Worm (Caenorhabditis elegans) whole organism, L1 larva: ENCODE results near the gene sod-5.

Experiments
- C04F5.9 ChIP-seq: sonication (generic microtip); optimal IDR thresholded peaks from 2 replicates; lab custom pipeline; 2016; ENCODE audit warnings: missing genetic modification characterization, missing compliant biosample characterization
- alr-1 ChIP-seq: fragments of 200-800 bp; sonication (Bioruptor generic); optimal IDR thresholded peaks from 2 replicates; lab custom pipeline; 2018; ENCODE audit warnings: borderline replicate concordance, mild to moderate bottlenecking, missing genetic modification characterization, missing compliant biosample characterization
- blmp-1 ChIP-seq: fragments of 150-350 bp; optimal IDR thresholded peaks from 2 replicates; lab custom pipeline; 2014; ENCODE audit warnings: missing biosample characterization, missing genetic modification characterization
- ceh-63 ChIP-seq: fragments of 200-800 bp; sonication (Bioruptor generic); optimal IDR thresholded peaks from 2 replicates; lab custom pipeline; 2018; ENCODE audit warnings: mild to moderate bottlenecking, missing genetic modification characterization, missing compliant biosample characterization
- ceh-8 ChIP-seq: fragments of 200-800 bp; sonication (Bioruptor generic); optimal IDR thresholded peaks from 2 replicates; lab custom pipeline; 2018; ENCODE audit warnings: mild to moderate bottlenecking, missing genetic modification characterization, moderate library complexity, missing compliant biosample characterization
- ceh-88 ChIP-seq: fragments of 200-800 bp; sonication (Bioruptor generic); IDR thresholded peaks from 2 replicates; pipeline ENCODE4 v1.3.6; 2022; ENCODE audit warnings: missing genetic modification characterization, missing compliant biosample characterization
- ceh-90 ChIP-seq: sonication (generic microtip); optimal IDR thresholded peaks from 2 replicates; lab custom pipeline; 2016; ENCODE audit warnings: missing genetic modification characterization, missing compliant biosample characterization
- ces-1 ChIP-seq: fragments of 150-350 bp; optimal IDR thresholded peaks from 2 replicates; lab custom pipeline; 2014; ENCODE audit warnings: missing biosample characterization, missing genetic modification reagents, missing genetic modification characterization
- dpl-1 ChIP-seq, 3 experiments: fragments of 150-350 bp in 2 of 3; sonication (generic microtip) in 1 of 3; optimal IDR thresholded peaks; 2 replicates each; lab custom pipeline; 2014 to 2017; ENCODE audit warnings: missing biosample characterization in 3 of 3, missing genetic modification characterization in 3 of 3, missing genetic modification reagents in 3 of 3
- dsc-1 ChIP-seq: sonication (generic microtip); optimal IDR thresholded peaks from 2 replicates; lab custom pipeline; 2016; ENCODE audit warnings: mild to moderate bottlenecking, missing genetic modification characterization, missing compliant biosample characterization
- efl-1 ChIP-seq, 4 experiments: fragments of 150-350 bp; optimal IDR thresholded peaks in 3 of 4; peaks in 1 of 4; 1 replicate in 1 of 4; 2 replicates in 3 of 4; lab custom pipeline; 2014; ENCODE audit warnings: missing biosample characterization in 2 of 4, missing genetic modification characterization in 2 of 4, missing genetic modification reagents in 2 of 4
- egl-13 ChIP-seq: sonication (generic microtip); optimal IDR thresholded peaks from 2 replicates; lab custom pipeline; 2016; ENCODE audit warnings: missing genotype, missing genetic modification reagents, missing genetic modification characterization, missing compliant biosample characterization
- egl-27 ChIP-seq, 2 experiments: fragments of 150-350 bp in 1 of 2; sonication (generic microtip); optimal IDR thresholded peaks; 3 replicates each; lab custom pipeline; 2017 to 2018; ENCODE audit warnings: missing biosample characterization in 2 of 2, missing genetic modification characterization in 2 of 2, missing genetic modification reagents in 2 of 2
- elt-3 ChIP-seq, 6 experiments: fragments of 150-350 bp in 1 of 6; sonication (generic microtip); optimal IDR thresholded peaks; 2 replicates each; lab custom pipeline; 2017 to 2018; ENCODE audit warnings: missing biosample characterization in 6 of 6, missing genetic modification characterization in 6 of 6, inconsistent platforms in 1 of 6
- ets-5 ChIP-seq: fragments of 200-800 bp; sonication (Bioruptor generic); IDR thresholded peaks from 2 replicates; pipeline ENCODE4 v1.3.6; 2022; ENCODE audit warnings: missing genetic modification characterization, missing compliant biosample characterization
- fkh-4 ChIP-seq: sonication (generic microtip); optimal IDR thresholded peaks from 2 replicates; lab custom pipeline; 2016; ENCODE audit warnings: missing compliant biosample characterization, missing genetic modification characterization, borderline replicate concordance
- fos-1 ChIP-seq: fragments of 150-350 bp; optimal IDR thresholded peaks from 2 replicates; lab custom pipeline; 2014; ENCODE audit warnings: missing biosample characterization, missing genetic modification characterization
- hlh-17 ChIP-seq: fragments of 200-800 bp; sonication (Bioruptor generic); optimal IDR thresholded peaks from 2 replicates; lab custom pipeline; 2018; ENCODE audit warnings: missing genetic modification characterization, mild to moderate bottlenecking, missing compliant biosample characterization, moderate library complexity, borderline replicate concordance
- hpl-2 ChIP-seq: fragments of 150-350 bp; optimal IDR thresholded peaks from 2 replicates; lab custom pipeline; 2014; ENCODE audit warnings: missing biosample characterization, missing genetic modification reagents, missing genetic modification characterization
- irx-1 ChIP-seq: sonication (generic microtip); optimal IDR thresholded peaks from 2 replicates; lab custom pipeline; 2016; ENCODE audit warnings: missing genetic modification characterization, missing compliant biosample characterization
- lin-13 ChIP-seq: fragments of 150-350 bp; optimal IDR thresholded peaks from 2 replicates; lab custom pipeline; 2014; ENCODE audit warnings: missing biosample characterization, missing genetic modification reagents, missing genetic modification characterization
- lin-14 ChIP-seq: fragments of 200-800 bp; sonication (Bioruptor generic); optimal IDR thresholded peaks from 2 replicates; lab custom pipeline; 2018; ENCODE audit warnings: mild to moderate bottlenecking, missing genetic modification characterization, moderate library complexity, missing compliant biosample characterization
- lin-15B ChIP-seq: fragments of 150-350 bp; sonication (generic microtip); optimal IDR thresholded peaks from 3 replicates; lab custom pipeline; 2014; ENCODE audit warnings: missing biosample characterization, missing genetic modification characterization
- lin-35 ChIP-seq, 2 experiments: fragments of 150-350 bp; optimal IDR thresholded peaks; 2 replicates each; lab custom pipeline; 2014; ENCODE audit warnings: missing biosample characterization in 2 of 2, missing genetic modification characterization in 2 of 2, missing genetic modification reagents in 2 of 2
- lsy-2 ChIP-seq, 2 experiments: fragments of 150-350 bp; optimal IDR thresholded peaks; 2 replicates each; lab custom pipeline; 2014; ENCODE audit warnings: missing biosample characterization in 2 of 2, missing genetic modification characterization in 2 of 2
- mab-9 ChIP-seq: fragments of 200-800 bp; sonication (Bioruptor generic); IDR thresholded peaks from 2 replicates; pipeline ENCODE4 v1.3.6; 2022; ENCODE audit warnings: missing genetic modification reagents, missing genetic modification characterization, missing compliant biosample characterization
- mef-2 ChIP-seq: fragments of 150-350 bp; optimal IDR thresholded peaks from 2 replicates; lab custom pipeline; 2014; ENCODE audit warnings: missing biosample characterization, missing genetic modification characterization
- nhr-19 ChIP-seq: fragments of 200-800 bp; sonication (Bioruptor generic); conservative IDR thresholded peaks from 2 replicates; pipeline ENCODE4 v1.3.6; 2022; ENCODE audit warnings: missing genetic modification characterization, missing compliant biosample characterization
- nhr-20 ChIP-seq: sonication (generic microtip); optimal IDR thresholded peaks from 2 replicates; lab custom pipeline; 2016; ENCODE audit warnings: mild to moderate bottlenecking, missing genetic modification characterization, missing compliant biosample characterization
- nhr-237 ChIP-seq: fragments of 150-350 bp; optimal IDR thresholded peaks from 2 replicates; lab custom pipeline; 2014; ENCODE audit warnings: missing biosample characterization, missing genetic modification characterization
- nhr-28 ChIP-seq: fragments of 150-350 bp; optimal IDR thresholded peaks from 2 replicates; lab custom pipeline; 2014; ENCODE audit warnings: missing biosample characterization, missing genetic modification characterization
- nhr-47 ChIP-seq: sonication (generic microtip); optimal IDR thresholded peaks from 2 replicates; lab custom pipeline; 2016; ENCODE audit warnings: mild to moderate bottlenecking, missing genetic modification characterization, moderate library complexity, missing compliant biosample characterization
- nhr-71 ChIP-seq: sonication (generic microtip); optimal IDR thresholded peaks from 2 replicates; lab custom pipeline; 2016; ENCODE audit warnings: mild to moderate bottlenecking, missing genetic modification characterization, moderate library complexity, missing compliant biosample characterization
- nhr-85 ChIP-seq: sonication (generic microtip); peaks from one replicate; lab custom pipeline; 2016; ENCODE audit warnings: missing genetic modification characterization, inconsistent platforms, missing compliant biosample characterization
- pag-3 ChIP-seq: sonication (generic microtip); optimal IDR thresholded peaks from 2 replicates; lab custom pipeline; 2017; ENCODE audit warnings: missing genetic modification characterization, mild to moderate bottlenecking, missing compliant biosample characterization, antibody characterized with exemption, borderline replicate concordance; ENCODE audit not compliant: insufficient read depth
- pqm-1 ChIP-seq: sonication (generic microtip); optimal IDR thresholded peaks from 3 replicates; lab custom pipeline; 2017; ENCODE audit warnings: missing biosample characterization, missing genetic modification characterization
- rnt-1 ChIP-seq: sonication (generic microtip); optimal IDR thresholded peaks from 2 replicates; lab custom pipeline; 2016; ENCODE audit warnings: mild to moderate bottlenecking, missing genetic modification characterization, moderate library complexity, missing compliant biosample characterization
- sup-37 ChIP-seq: fragments of 200-800 bp; sonication (Bioruptor generic); optimal IDR thresholded peaks from 2 replicates; lab custom pipeline; 2018; ENCODE audit warnings: mild to moderate bottlenecking, missing genetic modification characterization, missing compliant biosample characterization
- swsn-7 ChIP-seq: sonication (generic microtip); optimal IDR thresholded peaks from 2 replicates; lab custom pipeline; 2016; ENCODE audit warnings: missing genetic modification characterization, missing compliant biosample characterization
- tbx-2 ChIP-seq: sonication (generic microtip); optimal IDR thresholded peaks from 2 replicates; lab custom pipeline; 2016; ENCODE audit warnings: missing genetic modification characterization, missing compliant biosample characterization
- tlp-1 ChIP-seq: fragments of 150-350 bp; optimal IDR thresholded peaks from 2 replicates; lab custom pipeline; 2014; ENCODE audit warnings: missing biosample characterization, missing genetic modification characterization
- unc-130 ChIP-seq: fragments of 150-350 bp; optimal IDR thresholded peaks from 2 replicates; lab custom pipeline; 2017; ENCODE audit warnings: missing biosample characterization, missing genetic modification characterization, inconsistent platforms
- unc-30 ChIP-seq: sonication (generic microtip); optimal IDR thresholded peaks from 2 replicates; lab custom pipeline; 2017; ENCODE audit warnings: missing biosample characterization, missing genetic modification characterization
- unc-62 ChIP-seq: fragments of 150-350 bp; optimal IDR thresholded peaks from 2 replicates; lab custom pipeline; 2014; ENCODE audit warnings: missing biosample characterization, missing genetic modification reagents, missing genetic modification characterization
- unc-86 ChIP-seq: sonication (generic microtip); optimal IDR thresholded peaks from 2 replicates; lab custom pipeline; 2016; ENCODE audit warnings: missing genetic modification characterization, missing compliant biosample characterization
- unc-98 ChIP-seq: fragments of 200-800 bp; sonication (Bioruptor generic); IDR thresholded peaks from 2 replicates; pipeline ENCODE4 v1.3.6; 2022; ENCODE audit warnings: missing genetic modification characterization, missing compliant biosample characterization
- xbp-1 ChIP-seq: sonication (generic microtip); optimal IDR thresholded peaks from 2 replicates; lab custom pipeline; 2016; ENCODE audit warnings: missing genetic modification characterization, missing compliant biosample characterization
- zag-1 ChIP-seq: fragments of 150-350 bp; optimal IDR thresholded peaks from 2 replicates; lab custom pipeline; 2014; ENCODE audit warnings: missing biosample characterization, missing genetic modification characterization
- ztf-4 ChIP-seq: fragments of 150-350 bp; optimal IDR thresholded peaks from 2 replicates; lab custom pipeline; 2014; ENCODE audit warnings: missing biosample characterization, missing genetic modification characterization

Gene sod-5

ce11 chrII:4376295-4377172 is 40.9 kb upstream of the sod-5 start, which contains the start of gene ntl-2 (continued):
- TF ChIP-seq zag-1 (tag; lab: Kevin White, UChicago) (no peak), pqm-1 (tag; lab: Kevin White, UChicago) (peak; percentile 47), lin-35 (GFP tag; optimal IDR thresholded peaks at IDR 0.05; lab: Kevin White, UChicago) (peak; percentile 84 to 92), nhr-19 (peak; percentile 95), unc-62 (no peak), nhr-71 (tag; lab: Kevin White, UChicago) (peak; percentile 98), unc-130 (tag; lab: Kevin White, UChicago) (peak; percentile 88), xbp-1 (tag; lab: Kevin White, UChicago) (peak; percentile 86), rnt-1 (tag; lab: Kevin White, UChicago) (peak; percentile 96), alr-1 (tag; lab: Kevin White, UChicago) (no peak), nhr-20 (tag; lab: Kevin White, UChicago) (peak; percentile 95), efl-1 (optimal IDR thresholded peaks at IDR 0.05; lab: Kevin White, UChicago) (peak; percentile 89 to 94), efl-1 (GFP tag; optimal IDR thresholded peaks at IDR 0.05 in 1 of 2; lab: Kevin White, UChicago) (peak; percentile 76 to 98), tlp-1 (tag; lab: Kevin White, UChicago) (no peak), nhr-28 (tag; lab: Kevin White, UChicago) (no peak), ceh-90 (tag; lab: Kevin White, UChicago) (peak; percentile 33), mab-9 (GFP tag; lab: Robert Waterston, UW) (peak; percentile 90), irx-1 (tag; lab: Kevin White, UChicago) (peak; percentile 88), lin-13 (GFP tag; lab: Kevin White, UChicago) (peak; percentile 97), pag-3 (tag; lab: Kevin White, UChicago) (no peak), unc-86 (tag; lab: Kevin White, UChicago) (peak; percentile 95), dpl-1 (GFP tag; optimal IDR thresholded peaks at IDR 0.05; lab: Kevin White, UChicago) (peak; percentile 82 to 85 (median 82)), sup-37 (peak; percentile 92), fkh-4 (tag; lab: Kevin White, UChicago) (peak; percentile 23), lin-14 (GFP tag; lab: Kevin White, UChicago) (peak; percentile 100), hlh-17 (no peak), elt-3 (tag; optimal IDR thresholded peaks at IDR 0.05; lab: Kevin White, UChicago) (peak in 3 of 6 experiments; percentile 74 to 82 (median 77)), fos-1 (peak; percentile 86), tbx-2 (tag; lab: Kevin White, UChicago) (peak; percentile 93), blmp-1 (tag; lab: Kevin White, UChicago) (peak; percentile 59), lin-15B (peak; percentile 95), egl-27 (tag; optimal IDR thresholded peaks at IDR 0.05; lab: Kevin White, UChicago) (peak; percentile 48 to 82), hpl-2 (peak; percentile 56), lsy-2 (tag; optimal IDR thresholded peaks at IDR 0.05; lab: Kevin White, UChicago) (peak; percentile 99), C04F5.9 (tag; lab: Kevin White, UChicago) (peak; percentile 74), ces-1 (no peak), nhr-85 (peak; percentile 97), ztf-4 (tag; lab: Kevin White, UChicago) (peak; percentile 89), swsn-7 (peak; percentile 95), unc-98 (GFP tag; lab: Robert Waterston, UW) (peak; percentile 48; the same call in 1 of the 2 replicates), nhr-237 (tag; lab: Kevin White, UChicago) (peak; percentile 88), unc-30 (tag; lab: Kevin White, UChicago) (no peak), ceh-88 (GFP tag; lab: Robert Waterston, UW) (peak; percentile 82), ceh-63 (GFP tag; lab: Kevin White, UChicago) (peak; percentile 94), mef-2 (tag; lab: Kevin White, UChicago) (peak; percentile 77), egl-13 (tag; lab: Kevin White, UChicago) (peak; percentile 87), ceh-8 (GFP tag; lab: Kevin White, UChicago) (peak; percentile 99), nhr-47 (peak; percentile 97), ets-5 (GFP tag; lab: Robert Waterston, UW) (no peak), dsc-1 (peak; percentile 88)
